Fruit fly (Drosophila melanogaster) whole organism: ENCODE results near the gene woc.

Experiments used
- Dll ChIP-seq: fragments of >200 bp; optimal IDR thresholded peaks from 2 replicates; lab custom pipeline; 2017
- pan ChIP-seq: fragments of >200 bp; optimal IDR thresholded peaks from 2 replicates; lab custom pipeline; 2017
- psq ChIP-seq: fragments of >200 bp; optimal IDR thresholded peaks from 2 replicates; lab custom pipeline; 2017
- usp ChIP-seq: fragments of >200 bp; optimal IDR thresholded peaks from 2 replicates; lab custom pipeline; 2017; ENCODE audit warnings: missing biosample characterization, missing genetic modification characterization, mixed read lengths

dm6 chr3R:27244742-27245400 lies 19.0 kb downstream of the woc start, which contains the start of gene CG18766:
- TF ChIP-seq pan (lab: Kevin White, UChicago) (no peak), psq (lab: Kevin White, UChicago) (no peak), usp (GFP tag; lab: Kevin White, UChicago) (no peak), Dll (no peak)
